Worm (Caenorhabditis elegans) whole organism, young adult: Measurements from ENCODE around the gene F27C8.3.
A peak's percentile ranks its signal among the peaks of the same experiment; 100 is the strongest.

Experiments
- B0261.1 ChIP-seq: sonication (generic microtip); optimal IDR thresholded peaks from 2 replicates; lab custom pipeline; 2016; ENCODE audit warnings: mild to moderate bottlenecking, missing genetic modification characterization, moderate library complexity, missing compliant biosample characterization
- F10E7.11 ChIP-seq: sonication (generic microtip); optimal IDR thresholded peaks from 2 replicates; lab custom pipeline; 2017; ENCODE audit warnings: mild to moderate bottlenecking, missing genetic modification characterization, moderate library complexity, missing compliant biosample characterization
- F22D6.2 ChIP-seq: sonication (generic microtip); optimal IDR thresholded peaks from 2 replicates; lab custom pipeline; 2016; ENCODE audit warnings: mild to moderate bottlenecking, missing genetic modification characterization, missing compliant biosample characterization
- F37B4.10 ChIP-seq: fragments of 200-800 bp; sonication (Bioruptor generic); IDR thresholded peaks from 2 replicates; pipeline ENCODE4 v1.3.6; 2022; ENCODE audit warnings: missing genetic modification characterization, missing compliant biosample characterization
- F39B2.1 ChIP-seq: fragments of 200-800 bp; sonication (Bioruptor generic); IDR thresholded peaks from 2 replicates; pipeline ENCODE4 v1.3.6; 2022; ENCODE audit warnings: missing genetic modification reagents, missing genetic modification characterization, missing compliant biosample characterization
- F57A8.1 ChIP-seq: fragments of 200-800 bp; sonication (Bioruptor generic); optimal IDR thresholded peaks from 2 replicates; lab custom pipeline; 2018; ENCODE audit warnings: mild to moderate bottlenecking, missing genetic modification characterization, moderate library complexity, missing compliant biosample characterization
- K11D2.4 ChIP-seq: fragments of 200-800 bp; sonication (Bioruptor generic); IDR thresholded peaks from 2 replicates; pipeline ENCODE4 v1.3.6; 2022; ENCODE audit warnings: missing genetic modification reagents, missing genetic modification characterization, missing compliant biosample characterization
- Y53G8AR.9 ChIP-seq: fragments of 200-800 bp; sonication (Bioruptor generic); conservative IDR thresholded peaks from 2 replicates; pipeline ENCODE4 v1.3.6; 2022; ENCODE audit warnings: missing genetic modification reagents, missing genetic modification characterization, missing compliant biosample characterization
- Y56A3A.18 ChIP-seq: fragments of 200-800 bp; sonication (Bioruptor generic); IDR thresholded peaks from 2 replicates; pipeline ENCODE4 v1.3.6; 2022; ENCODE audit warnings: missing genetic modification reagents, missing genetic modification characterization, missing compliant biosample characterization
- Y67H2A.10 ChIP-seq: fragments of 200-800 bp; sonication (Bioruptor generic); conservative IDR thresholded peaks from 2 replicates; pipeline ENCODE4 v1.3.6; 2022; ENCODE audit warnings: missing genetic modification reagents, missing genetic modification characterization, missing compliant biosample characterization
- akir-1 ChIP-seq: fragments of 200-800 bp; sonication (Bioruptor generic); optimal IDR thresholded peaks from 2 replicates; lab custom pipeline; 2018; ENCODE audit warnings: mild to moderate bottlenecking, missing genetic modification characterization, moderate library complexity, missing compliant biosample characterization
- ama-1 ChIP-seq, 3 experiments: fragments of 150-350 bp in 1 of 3; sonication (generic microtip) in 2 of 3; optimal IDR thresholded peaks; 2 replicates each; lab custom pipeline; 2014 to 2018; ENCODE audit warnings: missing biosample characterization in 2 of 3, missing genetic modification characterization in 2 of 3, missing genetic modification reagents in 2 of 3
- atf-7 ChIP-seq: sonication (generic microtip); optimal IDR thresholded peaks from 2 replicates; lab custom pipeline; 2017; ENCODE audit warnings: mild to moderate bottlenecking, missing genetic modification characterization, missing compliant biosample characterization
- bed-1 ChIP-seq: fragments of 200-800 bp; sonication (Bioruptor generic); IDR thresholded peaks from 2 replicates; pipeline ENCODE4 v1.3.6; 2022; ENCODE audit warnings: missing genetic modification reagents, missing genetic modification characterization, missing compliant biosample characterization
- ccch-3 ChIP-seq: fragments of 200-800 bp; sonication (Bioruptor generic); optimal IDR thresholded peaks from 2 replicates; lab custom pipeline; 2018; ENCODE audit warnings: mild to moderate bottlenecking, missing genetic modification characterization, missing compliant biosample characterization
- cebp-2 ChIP-seq: fragments of 200-800 bp; sonication (Bioruptor generic); IDR thresholded peaks from 2 replicates; pipeline ENCODE4 v1.3.6; 2022; ENCODE audit warnings: missing genetic modification characterization, missing compliant biosample characterization
- ceh-79 ChIP-seq: sonication (generic microtip); optimal IDR thresholded peaks from 2 replicates; lab custom pipeline; 2017; ENCODE audit warnings: mild to moderate bottlenecking, missing genetic modification characterization, missing compliant biosample characterization
- dox-1 ChIP-seq: fragments of 200-800 bp; sonication (Bioruptor generic); IDR thresholded peaks from 2 replicates; pipeline ENCODE4 v1.3.6; 2022; ENCODE audit warnings: missing genetic modification reagents, missing genetic modification characterization, missing compliant biosample characterization
- egrh-3 ChIP-seq: fragments of 200-800 bp; sonication (Bioruptor generic); IDR thresholded peaks from 2 replicates; pipeline ENCODE4 v1.3.6; 2022; ENCODE audit warnings: missing genetic modification reagents, missing genetic modification characterization, missing compliant biosample characterization
- fkh-3 ChIP-seq: sonication (generic microtip); optimal IDR thresholded peaks from 2 replicates; lab custom pipeline; 2016; ENCODE audit warnings: mild to moderate bottlenecking, missing genetic modification characterization, missing compliant biosample characterization
- hsf-1 ChIP-seq: fragments of 200-800 bp; sonication (Bioruptor generic); IDR thresholded peaks from 2 replicates; pipeline ENCODE4 v1.3.6; 2022; ENCODE audit warnings: missing genetic modification reagents, missing genetic modification characterization, missing compliant biosample characterization
- lag-1 ChIP-seq: fragments of 200-800 bp; sonication (Bioruptor generic); IDR thresholded peaks from 2 replicates; pipeline ENCODE4 v1.3.6; 2022; ENCODE audit warnings: missing genetic modification reagents, missing genetic modification characterization, missing compliant biosample characterization
- lin-26 ChIP-seq: fragments of 200-800 bp; sonication (Bioruptor generic); IDR thresholded peaks from 2 replicates; pipeline ENCODE4 v1.3.6; 2022; ENCODE audit warnings: missing genetic modification reagents, missing genetic modification characterization, missing compliant biosample characterization
- madf-10 ChIP-seq: sonication (generic microtip); optimal IDR thresholded peaks from 2 replicates; lab custom pipeline; 2016; ENCODE audit warnings: mild to moderate bottlenecking, missing genetic modification characterization, missing compliant biosample characterization
- madf-8 ChIP-seq: fragments of 200-800 bp; sonication (Bioruptor generic); conservative IDR thresholded peaks from 2 replicates; pipeline ENCODE4 v1.3.6; 2022; ENCODE audit warnings: missing genetic modification reagents, missing genetic modification characterization, missing compliant biosample characterization
- mel-28 ChIP-seq: sonication (generic microtip); optimal IDR thresholded peaks from 2 replicates; lab custom pipeline; 2016; ENCODE audit warnings: borderline replicate concordance, mild to moderate bottlenecking, missing genetic modification characterization, missing compliant biosample characterization
- mxl-1 ChIP-seq: sonication (generic microtip); optimal IDR thresholded peaks from 2 replicates; lab custom pipeline; 2016; ENCODE audit warnings: missing genetic modification characterization, missing compliant biosample characterization
- nfya-1 ChIP-seq: sonication (generic microtip); optimal IDR thresholded peaks from 2 replicates; lab custom pipeline; 2017; ENCODE audit warnings: antibody characterized with exemption, missing compliant biosample characterization, missing genetic modification characterization, borderline replicate concordance; ENCODE audit not compliant: insufficient read depth
- nfyb-1 ChIP-seq: fragments of 200-800 bp; sonication (Bioruptor generic); IDR thresholded peaks from 2 replicates; pipeline ENCODE4 v1.3.6; 2022; ENCODE audit warnings: missing genetic modification reagents, missing genetic modification characterization, missing compliant biosample characterization
- pha-4 ChIP-seq: fragments of 150-350 bp; sonication (generic microtip); optimal IDR thresholded peaks from 2 replicates; lab custom pipeline; 2014; ENCODE audit warnings: missing biosample characterization, missing genetic modification reagents, missing genetic modification characterization
- tbx-9 ChIP-seq: sonication (generic microtip); optimal IDR thresholded peaks from 2 replicates; lab custom pipeline; 2016; ENCODE audit warnings: borderline replicate concordance, missing genetic modification characterization, inconsistent platforms, missing compliant biosample characterization
- tlf-1 ChIP-seq: fragments of 200-800 bp; sonication (Bioruptor generic); optimal IDR thresholded peaks from 2 replicates; lab custom pipeline; 2018; ENCODE audit warnings: mild to moderate bottlenecking, missing genetic modification characterization, missing compliant biosample characterization
- unc-62 ChIP-seq: fragments of 150-350 bp; optimal IDR thresholded peaks from 2 replicates; lab custom pipeline; 2014; ENCODE audit warnings: missing biosample characterization, missing genetic modification reagents, missing genetic modification characterization
- xnd-1 ChIP-seq: sonication (generic microtip); optimal IDR thresholded peaks from 2 replicates; lab custom pipeline; 2016; ENCODE audit warnings: missing genotype, missing genetic modification reagents, missing genetic modification characterization, missing compliant biosample characterization
- ztf-18 ChIP-seq: sonication (generic microtip); optimal IDR thresholded peaks from 2 replicates; lab custom pipeline; 2016; ENCODE audit warnings: missing genotype, mild to moderate bottlenecking, missing genetic modification characterization, missing compliant biosample characterization
- ztf-22 ChIP-seq: fragments of 200-800 bp; sonication (Bioruptor generic); optimal IDR thresholded peaks from 2 replicates; lab custom pipeline; 2018; ENCODE audit warnings: mild to moderate bottlenecking, missing genetic modification characterization, moderate library complexity, missing compliant biosample characterization
- ztf-26 ChIP-seq: sonication (generic microtip); optimal IDR thresholded peaks from 2 replicates; lab custom pipeline; 2017; ENCODE audit warnings: missing genetic modification characterization, missing compliant biosample characterization
- ztf-28 ChIP-seq: fragments of 200-800 bp; sonication (Bioruptor generic); IDR thresholded peaks from 2 replicates; pipeline ENCODE4 v1.3.6; 2022; ENCODE audit warnings: missing genetic modification reagents, missing genetic modification characterization, missing compliant biosample characterization
- ztf-3 ChIP-seq: fragments of 200-800 bp; sonication (Bioruptor generic); optimal IDR thresholded peaks from 2 replicates; lab custom pipeline; 2018; ENCODE audit warnings: mild to moderate bottlenecking, missing genetic modification characterization, missing compliant biosample characterization

Gene F27C8.3

DNA sequence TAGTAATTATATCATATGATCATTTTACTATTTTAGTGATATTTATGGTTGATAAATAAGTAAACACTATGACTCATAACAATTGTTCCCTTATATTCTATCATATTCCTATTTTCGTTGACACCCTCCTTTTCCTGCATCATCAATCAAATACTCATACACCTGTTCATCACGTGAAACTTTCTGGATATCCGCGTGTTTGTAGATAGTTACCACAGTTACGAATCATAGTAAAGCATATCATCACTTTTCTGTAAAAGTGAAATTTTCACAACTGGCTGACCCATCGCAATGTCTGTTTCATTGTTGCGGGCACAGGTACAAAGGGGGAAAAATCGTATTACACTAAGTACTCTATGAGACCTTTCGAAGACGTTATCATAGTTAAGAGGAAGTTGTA, 38.2 kb upstream of the F27C8.3 start:
- TF ChIP-seq F37B4.10 (no peak), Y67H2A.10 (GFP tag; lab: Robert Waterston, UW) (no peak), cebp-2 (GFP tag; lab: Robert Waterston, UW) (no peak)

DNA sequence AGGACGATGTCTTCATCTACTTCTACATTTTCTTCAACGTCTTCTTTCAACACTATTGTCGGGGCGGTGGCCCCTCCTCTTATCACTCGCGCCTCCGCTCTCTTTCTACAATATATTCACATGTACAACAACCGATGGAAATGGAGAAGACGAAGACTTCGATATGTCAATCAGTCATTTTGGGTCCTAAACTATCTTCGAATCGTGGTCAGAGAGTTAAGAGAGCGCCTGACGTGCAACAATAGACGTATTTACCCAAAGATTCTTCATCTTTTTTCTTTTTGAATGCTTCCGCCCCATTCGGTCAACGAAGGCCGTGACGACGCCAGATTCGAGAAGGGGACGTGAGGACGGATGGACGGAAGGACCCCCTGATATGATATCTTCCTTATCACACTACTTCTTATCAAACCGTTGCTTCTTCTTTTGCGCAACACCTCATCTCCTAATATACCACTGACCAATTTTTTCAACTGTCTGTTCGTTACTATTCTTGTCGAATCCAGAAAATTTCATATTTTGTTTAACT, 37.4 kb upstream of the F27C8.3 start:
- TF ChIP-seq ztf-18 (tag; lab: Kevin White, UChicago) (no peak), ztf-22 (no peak), ztf-3 (GFP tag; lab: Kevin White, UChicago) (no peak), atf-7 (no peak), ztf-26 (no peak), tlf-1 (GFP tag; lab: Kevin White, UChicago) (no peak), Y56A3A.18 (no peak), F57A8.1 (GFP tag; lab: Kevin White, UChicago) (no peak), dox-1 (GFP tag; lab: Robert Waterston, UW) (no peak), K11D2.4 (GFP tag; lab: Robert Waterston, UW) (no peak), ccch-3 (GFP tag; lab: Kevin White, UChicago) (no peak), mxl-1 (tag; lab: Kevin White, UChicago) (no peak), xnd-1 (tag; lab: Kevin White, UChicago) (no peak), ama-1 (optimal IDR thresholded peaks at IDR 0.05; lab: Kevin White, UChicago) (no peak), ama-1 (GFP tag; optimal IDR thresholded peaks at IDR 0.05; lab: Kevin White, UChicago) (no peak), akir-1 (no peak), B0261.1 (tag; lab: Kevin White, UChicago) (no peak), F22D6.2 (tag; lab: Kevin White, UChicago) (no peak), bed-1 (GFP tag; lab: Robert Waterston, UW) (no peak)

DNA sequence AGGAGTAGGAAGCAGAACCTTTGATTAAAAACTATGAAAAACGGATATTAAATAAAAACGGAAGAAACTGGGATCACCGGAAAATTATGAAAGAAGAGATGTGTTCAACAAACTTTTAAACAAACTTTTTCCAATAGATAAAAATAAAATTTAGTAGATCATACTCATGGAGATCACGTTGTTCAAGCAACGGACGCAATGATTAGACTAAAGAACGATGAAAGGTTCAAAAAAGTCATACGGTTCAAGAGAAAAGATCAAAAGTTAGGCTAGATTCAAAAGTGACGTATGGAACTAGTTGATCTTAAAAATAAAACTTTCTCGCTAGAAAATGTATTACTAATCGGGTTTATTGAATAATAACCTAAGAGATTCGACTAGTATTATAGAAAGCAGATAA, 36.4 kb upstream of the F27C8.3 start:
- TF ChIP-seq egrh-3 (GFP tag; lab: Robert Waterston, UW) (no peak), ztf-22 (no peak), mel-28 (tag; lab: Kevin White, UChicago) (no peak), nfya-1 (tag; lab: Kevin White, UChicago) (no peak)

DNA sequence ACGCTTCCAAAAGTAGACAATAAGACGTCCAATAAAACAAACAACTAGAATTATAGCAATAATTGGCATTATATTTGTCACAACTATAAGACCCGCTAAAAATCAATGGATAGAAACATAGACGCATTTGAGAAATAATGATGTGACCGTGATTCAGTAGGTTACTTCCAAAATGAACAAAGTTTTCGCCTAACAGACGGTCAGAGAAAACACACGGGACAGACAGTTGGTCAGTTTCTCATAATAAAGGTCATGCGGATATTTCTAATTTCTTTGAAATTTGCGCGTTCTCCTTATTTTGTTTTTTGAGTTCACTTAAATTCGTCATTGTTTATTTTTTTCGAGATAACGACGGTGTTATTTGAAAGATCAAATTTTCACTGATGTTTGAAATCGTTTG, 35.9 kb upstream of the F27C8.3 start:
- TF ChIP-seq lin-26 = 0 out of 2 replicates have a peak, but pooled peaks have one; percentile 12
- TF ChIP-seq ceh-79 (tag; lab: Kevin White, UChicago) = no peak

- TF ChIP-seq Y53G8AR.9 (GFP tag; lab: Robert Waterston, UW) = no peak
- TF ChIP-seq ama-1 (optimal IDR thresholded peaks at IDR 0.05; lab: Kevin White, UChicago) = no peak
- TF ChIP-seq ama-1 (GFP tag; optimal IDR thresholded peaks at IDR 0.05; lab: Kevin White, UChicago) = no peak
- no peak for TF ChIP-seq nfyb-1
- no peak for TF ChIP-seq F39B2.1
- TF ChIP-seq lag-1 = no peak
- no peak for TF ChIP-seq ztf-18 (tag; lab: Kevin White, UChicago)
- TF ChIP-seq ztf-28 (GFP tag; lab: Robert Waterston, UW) = no peak
- TF ChIP-seq fkh-3 (tag; lab: Kevin White, UChicago) = no peak
- no peak for TF ChIP-seq pha-4
- TF ChIP-seq ztf-26 = no peak
- no peak for TF ChIP-seq hsf-1 (GFP tag; lab: Robert Waterston, UW)
- no peak for TF ChIP-seq unc-62 (GFP tag; lab: Kevin White, UChicago)
- no peak for TF ChIP-seq ztf-22
- TF ChIP-seq madf-10 (tag; lab: Kevin White, UChicago) = no peak
- no peak for TF ChIP-seq F10E7.11 (tag; lab: Kevin White, UChicago)
- TF ChIP-seq tbx-9 (tag; lab: Kevin White, UChicago) = no peak
- no peak for TF ChIP-seq bed-1 (GFP tag; lab: Robert Waterston, UW)
- no peak for TF ChIP-seq madf-8 (GFP tag; lab: Robert Waterston, UW)
Observed at ce11 chrIV:9627033-9627432, 31.4 kb upstream of the F27C8.3 start.
